Fruit fly (Drosophila melanogaster): ENCODE measurements around the gene nej.
A peak's percentile ranks its signal among the peaks of the same experiment; 100 is the strongest.

The nej gene

DNA sequence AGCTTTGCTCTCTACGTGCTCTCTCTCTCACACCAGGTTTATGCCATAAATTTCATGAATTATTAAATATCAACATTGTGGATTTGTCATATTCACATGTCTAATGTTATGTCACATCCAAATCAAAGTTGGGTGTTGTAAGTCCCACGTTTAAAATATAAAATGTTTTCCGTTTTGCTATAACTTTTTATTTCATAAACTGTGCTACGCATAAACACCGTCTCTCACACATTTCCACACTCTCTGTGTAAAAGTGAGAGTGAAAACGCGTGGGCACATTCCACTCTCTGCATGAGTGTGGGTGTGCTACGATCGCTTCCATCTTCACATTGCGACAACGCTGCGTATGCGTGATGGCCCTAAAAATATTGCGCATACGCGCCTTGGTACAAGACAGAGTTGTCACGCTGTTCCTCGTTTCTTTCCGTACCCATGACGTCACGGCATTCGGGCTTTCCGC lies 46.1 kb downstream of the nej start (continued):
- TF ChIP-seq CG12236 (GFP tag; optimal IDR thresholded peaks at IDR 0.05) (peak; percentile 87), CG3726 (GFP tag; IDR thresholded peaks at IDR 0.05) (peak; percentile 93), CG10321 (GFP tag; IDR thresholded peaks at IDR 0.05) (peak; percentile 76; the same call in 1 of the 2 replicates), Atf3 (GFP tag; optimal IDR thresholded peaks at IDR 0.05) (peak; percentile 81), CG43689 (GFP tag; IDR thresholded peaks at IDR 0.05) (peak; percentile 90), Dip2 (GFP tag; IDR thresholded peaks at IDR 0.05) (peak; percentile 18; the same call in 1 of the 2 replicates), yki (optimal IDR thresholded peaks at IDR 0.05) (no peak), CG30403 (GFP tag; optimal IDR thresholded peaks at IDR 0.05) (peak; percentile 96), kay (GFP tag; optimal IDR thresholded peaks at IDR 0.05) (peak; percentile 79), stc (GFP tag; IDR thresholded peaks at IDR 0.05) (peak; percentile 96), CTCF (GFP tag; optimal IDR thresholded peaks at IDR 0.05) (peak; percentile 68), CG10654 (GFP tag; optimal IDR thresholded peaks at IDR 0.05) (peak; percentile 94), Chrac-16 (GFP tag; optimal IDR thresholded peaks at IDR 0.05) (peak; percentile 86), CG17912 (GFP tag; optimal IDR thresholded peaks at IDR 0.05) (peak; percentile 94), B-H1 (GFP tag; IDR thresholded peaks at IDR 0.05) (peak; percentile 93), h (optimal IDR thresholded peaks at IDR 0.05) (no peak), CG13894 (tag; optimal IDR thresholded peaks at IDR 0.05) (peak; percentile 99), Ets97D (GFP tag; optimal IDR thresholded peaks at IDR 0.05) (peak; percentile 75), ttk (GFP tag; IDR thresholded peaks at IDR 0.05) (peak; percentile 91), B-H2 (GFP tag; optimal IDR thresholded peaks at IDR 0.05) (peak; percentile 99), Eip74EF (GFP tag; optimal IDR thresholded peaks at IDR 0.05) (peak in 1 of 2 experiments; percentile 96), CG9817 (tag; optimal IDR thresholded peaks at IDR 0.05) (peak; percentile 97), Hmr (GFP tag; optimal IDR thresholded peaks at IDR 0.05) (peak; percentile 98), Asciz (GFP tag; optimal IDR thresholded peaks at IDR 0.05) (peak; percentile 98), CG8089 (GFP tag; optimal IDR thresholded peaks at IDR 0.05) (peak; percentile 88), nmo (GFP tag; optimal IDR thresholded peaks at IDR 0.05) (peak; percentile 96), Camta (GFP tag; optimal IDR thresholded peaks at IDR 0.05) (peak; percentile 95), pum (GFP tag; optimal IDR thresholded peaks at IDR 0.05) (peak; percentile 89), CG11723 (GFP tag; optimal IDR thresholded peaks at IDR 0.05) (peak; percentile 95), odd (GFP tag; optimal IDR thresholded peaks at IDR 0.05) (peak; percentile 98), tio (GFP tag; optimal IDR thresholded peaks at IDR 0.05) (peak; percentile 87), CG6654 (GFP tag; optimal IDR thresholded peaks at IDR 0.05) (peak; percentile 86), CG31388 (GFP tag; optimal IDR thresholded peaks at IDR 0.05) (peak; percentile 81), CG11456 (GFP tag; IDR thresholded peaks at IDR 0.05) (peak; percentile 95), Fer2 (tag; optimal IDR thresholded peaks at IDR 0.05) (peak; percentile 97), BtbVII (GFP tag; optimal IDR thresholded peaks at IDR 0.05) (peak; percentile 99), Atf6 (GFP tag; IDR thresholded peaks at IDR 0.05) (peak; percentile 98), sqz (GFP tag; optimal IDR thresholded peaks at IDR 0.05) (peak; percentile 89), lmd (GFP tag; IDR thresholded peaks at IDR 0.05) (peak; percentile 94), CG6683 (GFP tag; optimal IDR thresholded peaks at IDR 0.05) (peak; percentile 96), Sry-δ (GFP tag; optimal IDR thresholded peaks at IDR 0.05) (peak; percentile 65), Jarid2 (GFP tag; optimal IDR thresholded peaks at IDR 0.05) (peak; percentile 87), Xrp1 (GFP tag; IDR thresholded peaks at IDR 0.05) (peak; percentile 94), ind (GFP tag; optimal IDR thresholded peaks at IDR 0.05) (peak; percentile 95), dimm (GFP tag; IDR thresholded peaks at IDR 0.05) (peak; percentile 67), CG10267 (tag; optimal IDR thresholded peaks at IDR 0.05) (peak; percentile 94), Mrtf (GFP tag; IDR thresholded peaks at IDR 0.05) (peak; percentile 93), CG12659 (GFP tag; optimal IDR thresholded peaks at IDR 0.05) (peak; percentile 98), pan (optimal IDR thresholded peaks at IDR 0.05) (no peak), pan (GFP tag; optimal IDR thresholded peaks at IDR 0.05 in 1 of 2, IDR thresholded peaks at IDR 0.05 in 1 of 2) (peak in 1 of 2 experiments; percentile 96), Dll (GFP tag; IDR thresholded peaks at IDR 0.05; ENCODE audit: partially characterized antibody) (0 out of 4 replicates have a peak, but pooled peaks have one; percentile 20), usp (GFP tag; optimal IDR thresholded peaks at IDR 0.05) (no peak)

Data from whole organism, embryonic.